Worm (Caenorhabditis elegans) whole organism, L4 larva: ENCODE data around the gene C48B4.6.

Experiments used
- D1046.2 ChIP-seq: fragments of 200-800 bp; sonication (Bioruptor generic); IDR thresholded peaks from 2 replicates; pipeline ENCODE4 v1.3.6; 2022; ENCODE audit warnings: missing genetic modification characterization, missing compliant biosample characterization
- F26F4.8 ChIP-seq: fragments of 200-800 bp; sonication (Bioruptor generic); conservative IDR thresholded peaks from 2 replicates; pipeline ENCODE4 v1.3.6; 2022; ENCODE audit warnings: missing genetic modification characterization, missing compliant biosample characterization
- ama-1 ChIP-seq: fragments of 150-350 bp; optimal IDR thresholded peaks from 2 replicates; lab custom pipeline; 2014; ENCODE audit warnings: inconsistent platforms, mixed read lengths
- ceh-44 ChIP-seq: fragments of 200-800 bp; sonication (Bioruptor generic); IDR thresholded peaks from 2 replicates; pipeline ENCODE4 v1.3.6; 2022; ENCODE audit warnings: missing genetic modification reagents, missing genetic modification characterization, missing compliant biosample characterization
- ces-1 ChIP-seq: fragments of 150-350 bp; sonication (generic microtip); optimal IDR thresholded peaks from 4 replicates; lab custom pipeline; 2014; ENCODE audit warnings: missing biosample characterization, missing genetic modification reagents, missing genetic modification characterization
- dmd-9 ChIP-seq: fragments of 200-800 bp; sonication (Bioruptor generic); IDR thresholded peaks from 2 replicates; pipeline ENCODE4 v1.3.6; 2022; ENCODE audit warnings: missing genetic modification reagents, missing genetic modification characterization, missing compliant biosample characterization
- lin-13 ChIP-seq: fragments of 150-350 bp; optimal IDR thresholded peaks from 2 replicates; lab custom pipeline; 2014; ENCODE audit warnings: missing biosample characterization, missing genetic modification reagents, missing genetic modification characterization
- lin-39 ChIP-seq: fragments of 150-350 bp; optimal IDR thresholded peaks from 2 replicates; lab custom pipeline; 2014; ENCODE audit warnings: missing biosample characterization, missing genetic modification reagents, missing genetic modification characterization
- madf-5 ChIP-seq, 2 experiments: fragments of 200-800 bp; sonication (Bioruptor generic); IDR thresholded peaks; 2 replicates each; pipeline ENCODE4 v1.3.6; 2022; ENCODE audit warnings: missing compliant biosample characterization in 2 of 2, missing genetic modification characterization in 2 of 2
- snpc-4 ChIP-seq: fragments of 150-350 bp; optimal IDR thresholded peaks from 2 replicates; lab custom pipeline; 2014; ENCODE audit warnings: missing biosample characterization, missing genetic modification characterization
- zag-1 ChIP-seq: fragments of 150-350 bp; optimal IDR thresholded peaks from 2 replicates; lab custom pipeline; 2014; ENCODE audit warnings: missing biosample characterization, missing genetic modification characterization
- ztf-11 ChIP-seq: fragments of 150-350 bp; optimal IDR thresholded peaks from 2 replicates; lab custom pipeline; 2014; ENCODE audit warnings: missing biosample characterization, missing genetic modification characterization

ce11 chrIII:9507799-9508198 is 50.6 kb downstream of the C48B4.6 start, which contains the start of gene vha-14:
- TF ChIP-seq dmd-9 (GFP tag; lab: Robert Waterston, UW): no peak
- TF ChIP-seq snpc-4: no peak
- peak; percentile 43 for TF ChIP-seq ama-1
- no peak for TF ChIP-seq lin-39 (tag; lab: Kevin White, UChicago)
- no peak for TF ChIP-seq F26F4.8
- no peak for TF ChIP-seq madf-5 (GFP tag; IDR thresholded peaks at IDR 0.05; lab: Robert Waterston, UW)
- no peak for TF ChIP-seq D1046.2
- no peak for TF ChIP-seq lin-13 (GFP tag; lab: Kevin White, UChicago)
- no peak for TF ChIP-seq ceh-44 (GFP tag; lab: Robert Waterston, UW)
- TF ChIP-seq ztf-11: no peak
- no peak for TF ChIP-seq ces-1 (GFP tag; lab: Kevin White, UChicago)
- TF ChIP-seq zag-1: no peak
